Fruit fly (Drosophila melanogaster): ENCODE measurements around the gene CG3213.

The CG3213 gene

DNA sequence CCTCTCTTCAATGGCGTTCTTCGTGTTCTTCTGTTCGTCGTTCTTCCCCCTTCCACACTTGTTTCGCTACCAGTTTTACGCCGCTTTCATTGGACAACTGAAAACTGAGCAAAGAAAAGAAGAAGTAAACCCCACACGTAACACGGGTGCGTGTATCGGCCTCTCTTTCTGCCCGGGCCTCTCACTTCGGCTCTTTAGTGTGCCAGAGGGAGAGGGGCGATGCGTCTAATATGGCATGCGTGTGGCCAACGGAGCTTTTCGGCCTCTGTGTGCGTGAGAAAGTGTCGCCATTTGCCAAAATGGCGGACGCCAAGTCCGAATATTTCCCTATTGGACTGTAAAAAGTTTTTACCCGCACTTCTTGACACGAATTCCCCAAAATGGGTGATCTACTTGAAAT lies 20.5 kb upstream of the CG3213 start (continued):
- TF ChIP-seq PHDP (tag; optimal IDR thresholded peaks at IDR 0.05) (no peak), CG13296 (GFP tag; optimal IDR thresholded peaks at IDR 0.05) (no peak), CG2678 (tag; optimal IDR thresholded peaks at IDR 0.05) (no peak), CG7271 (tag; optimal IDR thresholded peaks at IDR 0.05) (no peak), eyg (GFP tag; optimal IDR thresholded peaks at IDR 0.05) (no peak), CG17912 (GFP tag; optimal IDR thresholded peaks at IDR 0.05) (no peak), hb (GFP tag; IDR thresholded peaks at IDR 0.05; ENCODE audit: partially characterized antibody) (no peak), z (GFP tag; IDR thresholded peaks at IDR 0.05) (peak; percentile 89), Hr39 (optimal IDR thresholded peaks at IDR 0.05) (no peak), Dp (GFP tag; optimal IDR thresholded peaks at IDR 0.05) (no peak), kni (GFP tag; optimal IDR thresholded peaks at IDR 0.05) (no peak), sug (tag; optimal IDR thresholded peaks at IDR 0.05) (peak; percentile 26), oc (tag; optimal IDR thresholded peaks at IDR 0.05) (peak; percentile 16), CG7987 (GFP tag; optimal IDR thresholded peaks at IDR 0.05) (no peak), chm (GFP tag; IDR thresholded peaks at IDR 0.05) (peak; percentile 69), eve (GFP tag; optimal IDR thresholded peaks at IDR 0.05) (no peak), Taf1 (GFP tag; IDR thresholded peaks at IDR 0.05) (no peak), bbx (GFP tag; IDR thresholded peaks at IDR 0.05; ENCODE audit: partially characterized antibody) (peak; percentile 23; the same call in 1 of the 2 replicates), CG9817 (tag; optimal IDR thresholded peaks at IDR 0.05) (no peak), Deaf1 (tag; optimal IDR thresholded peaks at IDR 0.05) (peak; percentile 63), CG4360 (GFP tag; IDR thresholded peaks at IDR 0.05) (no peak), Opbp (GFP tag; IDR thresholded peaks at IDR 0.05; ENCODE audit: partially characterized antibody) (peak; percentile 38; the same call in 1 of the 3 replicates), ap (GFP tag; IDR thresholded peaks at IDR 0.05) (no peak), Nf-YA (GFP tag; IDR thresholded peaks at IDR 0.05) (peak; percentile 87), Trl (optimal IDR thresholded peaks at IDR 0.05) (peak in 1 of 2 experiments; percentile 22), Trl (GFP tag; optimal IDR thresholded peaks at IDR 0.05) (no peak), knrl (GFP tag; IDR thresholded peaks at IDR 0.05; ENCODE audit: partially characterized antibody) (no peak), Hr3 (GFP tag; optimal IDR thresholded peaks at IDR 0.05) (no peak), psq (GFP tag; optimal IDR thresholded peaks at IDR 0.05) (no peak), Poxn (GFP tag; IDR thresholded peaks at IDR 0.05) (no peak), fd64A (GFP tag; optimal IDR thresholded peaks at IDR 0.05) (no peak)

DNA sequence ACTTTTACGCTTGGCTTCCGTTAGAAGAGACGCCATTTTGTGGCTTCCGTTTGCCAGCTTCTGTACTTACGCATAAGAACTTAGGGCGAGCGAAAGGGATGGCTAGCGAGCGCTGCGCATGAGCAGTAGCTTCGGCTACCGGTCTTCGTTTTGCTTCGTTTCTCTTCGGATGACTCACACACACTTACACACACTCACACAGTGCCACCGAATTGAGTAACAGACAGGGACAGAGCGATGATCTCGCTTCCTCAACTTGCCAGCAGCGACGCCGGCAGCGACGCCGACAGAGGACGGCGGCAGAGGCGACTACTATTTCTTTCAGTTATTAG lies 19.9 kb upstream of the CG3213 start:
- TF ChIP-seq Med (GFP tag) = peak; percentile 67
- TF ChIP-seq ewg (GFP tag; optimal IDR thresholded peaks at IDR 0.05) = peak; percentile 51
- peak; percentile 18 for TF ChIP-seq CoRest (tag; optimal IDR thresholded peaks at IDR 0.05)
- no peak for TF ChIP-seq CG34422 (GFP tag; IDR thresholded peaks at IDR 0.05)
- no peak for TF ChIP-seq CG4854 (GFP tag; optimal IDR thresholded peaks at IDR 0.05)
- TF ChIP-seq Jarid2 (GFP tag; optimal IDR thresholded peaks at IDR 0.05) = peak; percentile 65
- TF ChIP-seq CG3281 (GFP tag; optimal IDR thresholded peaks at IDR 0.05) = no peak
- TF ChIP-seq kni (GFP tag; optimal IDR thresholded peaks at IDR 0.05) = peak; percentile 15
- peak; percentile 33 for TF ChIP-seq CG15479 (GFP tag; optimal IDR thresholded peaks at IDR 0.05)
- peak; percentile 46; the same call in 1 of the 3 replicates for TF ChIP-seq CG6791 (GFP tag; IDR thresholded peaks at IDR 0.05; ENCODE audit: partially characterized antibody)
- TF ChIP-seq bowl (GFP tag; IDR thresholded peaks at IDR 0.05) = peak; percentile 93
- no peak for TF ChIP-seq bcd (GFP tag; optimal IDR thresholded peaks at IDR 0.05)
- peak; percentile 86 for TF ChIP-seq phol (tag; optimal IDR thresholded peaks at IDR 0.05)
- TF ChIP-seq so (GFP tag; IDR thresholded peaks at IDR 0.05) = no peak
- TF ChIP-seq amos (GFP tag; IDR thresholded peaks at IDR 0.05; ENCODE audit: partially characterized antibody) = 0 out of 2 replicates have a peak, but pooled peaks have one; percentile 13
- TF ChIP-seq CG10321 (GFP tag; IDR thresholded peaks at IDR 0.05) = peak; percentile 90
- no peak for TF ChIP-seq gem (tag; optimal IDR thresholded peaks at IDR 0.05)
- TF ChIP-seq HLH4C (GFP tag; IDR thresholded peaks at IDR 0.05; ENCODE audit: partially characterized antibody) = peak; percentile 15; the same call in 1 of the 3 replicates
- peak; percentile 90 for TF ChIP-seq Deaf1 (tag; optimal IDR thresholded peaks at IDR 0.05)
- peak; percentile 96 for TF ChIP-seq sob (GFP tag; IDR thresholded peaks at IDR 0.05)
- TF ChIP-seq CG5245 (GFP tag; optimal IDR thresholded peaks at IDR 0.05) = no peak
- no peak for TF ChIP-seq CG12071 (GFP tag; optimal IDR thresholded peaks at IDR 0.05)
- TF ChIP-seq nmo (GFP tag; optimal IDR thresholded peaks at IDR 0.05) = peak; percentile 3

Measured in whole organism, embryonic.